Worm (Caenorhabditis elegans): Measurements from ENCODE around the gene efa-6.
"Not testable (repeated sequence)": the region's sequence is repeated elsewhere in the genome, so short reads cannot be mapped to it uniquely, and the experiment has no call there.

DNA sequence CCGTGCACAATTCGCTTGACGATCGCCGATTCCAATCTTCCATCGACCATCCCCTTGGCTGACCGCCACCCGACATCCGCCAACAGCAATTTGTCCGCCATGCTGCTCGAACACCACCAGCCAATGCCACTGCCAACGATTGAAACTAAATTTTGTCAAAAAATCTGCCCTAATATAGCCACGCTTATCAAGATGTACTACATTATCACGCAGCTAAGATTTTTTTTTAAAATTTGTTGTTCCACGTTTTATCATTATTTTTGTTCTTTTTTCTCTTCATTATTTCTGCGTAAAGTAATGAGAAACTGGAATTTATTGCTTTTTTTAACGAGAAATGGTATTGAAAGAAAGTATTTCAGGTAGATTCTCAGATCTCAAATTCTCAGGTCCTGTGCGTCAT lies 24.8 kb upstream of the efa-6 start, which contains the start of gene C26H9A.3:
- TF ChIP-seq ceh-14 (tag; optimal IDR thresholded peaks at IDR 0.05); fkh-10 (GFP tag; optimal IDR thresholded peaks at IDR 0.05); pha-4 (tag; optimal IDR thresholded peaks at IDR 0.05); pag-3 (tag; optimal IDR thresholded peaks at IDR 0.05; ENCODE audit: borderline replicate concordance); K09A11.1 (tag; optimal IDR thresholded peaks at IDR 0.05; ENCODE audit: insufficient read depth); ceh-22 (tag; optimal IDR thresholded peaks at IDR 0.05); C38D4.7 (GFP tag; optimal IDR thresholded peaks at IDR 0.05); fax-1 (tag; optimal IDR thresholded peaks at IDR 0.05): not testable (repeated sequence)

Measured in whole organism, late embryonic.